Fruit fly (Drosophila melanogaster) whole organism, adult: Measurements from ENCODE around the gene Gug.

ENCODE experiments used
- CG33017 ChIP-seq: fragments of 200-800 bp; sonication (Bioruptor generic); optimal IDR thresholded peaks from 2 replicates; lab custom pipeline; 2018; ENCODE audit warnings: missing biosample characterization, mild to moderate bottlenecking, missing genetic modification characterization, moderate library complexity
- CG7101 ChIP-seq: fragments of 200-800 bp; sonication (Bioruptor generic); optimal IDR thresholded peaks from 2 replicates; lab custom pipeline; 2018; ENCODE audit warnings: missing biosample characterization, mild to moderate bottlenecking, missing genetic modification characterization, moderate library complexity
- Clk ChIP-seq: fragments of 200-800 bp; sonication (Bioruptor generic); optimal IDR thresholded peaks from 2 replicates; lab custom pipeline; 2017; ENCODE audit warnings: missing biosample characterization, missing genetic modification characterization
- Mnt ChIP-seq: fragments of 200-800 bp; sonication (Bioruptor generic); optimal IDR thresholded peaks from 2 replicates; lab custom pipeline; 2016; ENCODE audit warnings: missing biosample characterization, mild to moderate bottlenecking, missing genetic modification characterization
- toe ChIP-seq: fragments of 200-800 bp; sonication (Bioruptor generic); optimal IDR thresholded peaks from 2 replicates; lab custom pipeline; 2016; ENCODE audit warnings: missing biosample characterization, missing genetic modification characterization

DNA sequence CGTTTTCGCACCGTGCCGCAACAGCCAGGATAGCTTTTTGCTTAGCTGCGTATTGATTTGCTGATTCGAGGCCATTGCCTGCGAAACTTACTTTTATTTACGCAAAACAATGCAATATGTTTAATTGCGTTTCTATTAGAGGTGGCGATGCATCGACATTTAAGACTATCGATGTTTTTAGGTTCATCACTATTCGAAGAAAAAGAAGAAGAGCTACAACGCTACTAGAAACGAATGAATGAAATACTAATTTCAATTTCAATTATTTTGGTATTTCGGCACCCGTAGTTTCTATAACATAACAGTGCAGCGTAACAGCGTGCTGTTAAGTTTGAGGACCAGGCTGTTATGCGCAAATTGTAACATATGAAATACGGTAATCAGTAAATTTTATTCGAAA, 44.6 kb upstream of the Gug start, which contains the start of the genes Tpt, mkg-p and CG13667:
- TF ChIP-seq Clk (GFP tag; lab: Kevin White, UChicago) (no peak), toe (no peak), CG33017 (tag; lab: Kevin White, UChicago) (no peak), Mnt (GFP tag; lab: Kevin White, UChicago) (peak; percentile 43), CG7101 (tag; lab: Kevin White, UChicago) (no peak)
